Worm (Caenorhabditis elegans) whole organism, L4 larva: ENCODE measurements around the gene tax-4.

ENCODE experiments used
- R02D3.7 ChIP-seq: fragments of 150-350 bp; sonication (generic microtip); optimal IDR thresholded peaks from 3 replicates; lab custom pipeline; 2014; ENCODE audit warnings: missing biosample characterization, missing genetic modification characterization
- ama-1 ChIP-seq: fragments of 150-350 bp; optimal IDR thresholded peaks from 2 replicates; lab custom pipeline; 2014; ENCODE audit warnings: inconsistent platforms, mixed read lengths
- arid-1 ChIP-seq: fragments of 200-800 bp; sonication (Bioruptor generic); conservative IDR thresholded peaks from 2 replicates; pipeline ENCODE4 v1.3.6; 2022; ENCODE audit warnings: missing genetic modification reagents, missing genetic modification characterization, missing compliant biosample characterization
- ceh-44 ChIP-seq: fragments of 200-800 bp; sonication (Bioruptor generic); IDR thresholded peaks from 2 replicates; pipeline ENCODE4 v1.3.6; 2022; ENCODE audit warnings: missing genetic modification reagents, missing genetic modification characterization, missing compliant biosample characterization
- lin-39 ChIP-seq: fragments of 150-350 bp; optimal IDR thresholded peaks from 2 replicates; lab custom pipeline; 2014; ENCODE audit warnings: missing biosample characterization, missing genetic modification reagents, missing genetic modification characterization
- nhr-48 ChIP-seq: sonication (generic microtip); optimal IDR thresholded peaks from 2 replicates; lab custom pipeline; 2016; ENCODE audit warnings: mild to moderate bottlenecking, missing genetic modification characterization, missing compliant biosample characterization
- nhr-77 ChIP-seq: fragments of 150-350 bp; optimal IDR thresholded peaks from 2 replicates; lab custom pipeline; 2014; ENCODE audit warnings: missing biosample characterization, missing genetic modification characterization
- snpc-4 ChIP-seq: fragments of 150-350 bp; optimal IDR thresholded peaks from 2 replicates; lab custom pipeline; 2014; ENCODE audit warnings: missing biosample characterization, missing genetic modification characterization
- unc-62 ChIP-seq, 3 experiments: fragments of 150-350 bp in 1 of 3; sonication (generic microtip); optimal IDR thresholded peaks in 2 of 3; peaks in 1 of 3; 1 replicate in 1 of 3; 2 replicates in 2 of 3; lab custom pipeline; 2014 to 2017; ENCODE audit warnings: missing biosample characterization in 3 of 3, missing genetic modification characterization in 3 of 3, missing genetic modification reagents in 3 of 3, missing genotype in 1 of 3
- zip-2 ChIP-seq: fragments of 150-350 bp; optimal IDR thresholded peaks from 2 replicates; lab custom pipeline; 2014; ENCODE audit warnings: missing biosample characterization, missing genetic modification characterization

DNA sequence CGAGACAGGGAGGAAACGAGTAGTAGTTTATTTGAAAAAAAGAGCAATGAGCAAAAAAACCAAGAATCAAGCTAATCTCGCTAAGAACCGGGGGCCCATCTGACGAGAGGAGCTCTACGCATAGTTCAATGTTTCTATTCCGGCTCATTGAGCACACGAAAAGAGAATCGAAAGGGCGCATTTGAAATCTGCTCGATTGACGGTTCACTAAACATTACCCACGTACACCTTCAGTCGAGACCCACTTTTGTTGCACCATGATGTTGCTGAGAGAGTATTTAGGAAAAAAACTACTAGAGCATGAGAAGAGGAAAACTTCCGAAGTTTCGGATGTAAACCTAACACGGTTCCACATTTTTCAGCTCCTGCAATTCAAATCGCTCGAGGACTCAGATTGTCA, 43.6 kb downstream of the tax-4 start:
- no peak for TF ChIP-seq zip-2 (tag; lab: Kevin White, UChicago)
- TF ChIP-seq ceh-44 (GFP tag; lab: Robert Waterston, UW) = no peak
- TF ChIP-seq snpc-4 = no peak
- no peak for TF ChIP-seq ama-1 (lab: Kevin White, UChicago)
- TF ChIP-seq unc-62 (GFP tag; optimal IDR thresholded peaks at IDR 0.05 in 1 of 2; lab: Kevin White, UChicago) = no peak
- TF ChIP-seq unc-62 (tag; optimal IDR thresholded peaks at IDR 0.05; lab: Kevin White, UChicago) = no peak
- TF ChIP-seq arid-1 (GFP tag; lab: Robert Waterston, UW) = no peak
- no peak for TF ChIP-seq lin-39
- no peak for TF ChIP-seq nhr-48 (tag; lab: Kevin White, UChicago)
- no peak for TF ChIP-seq R02D3.7
- no peak for TF ChIP-seq nhr-77
